Worm (Caenorhabditis elegans): ENCODE measurements around the gene mig-21.

ce11 chrIII:5872288-5872687 is 5.9 kb downstream of the mig-21 start:
- TF ChIP-seq snpc-4 (tag; optimal IDR thresholded peaks at IDR 0.05): no peak
- TF ChIP-seq ztf-11 (tag; optimal IDR thresholded peaks at IDR 0.05): no peak
- TF ChIP-seq elt-3 (tag; optimal IDR thresholded peaks at IDR 0.05): no peak
- TF ChIP-seq nhr-25 (tag; optimal IDR thresholded peaks at IDR 0.05): no peak
- no peak for TF ChIP-seq zag-1 (tag; optimal IDR thresholded peaks at IDR 0.05)
- no peak for TF ChIP-seq unc-55 (GFP tag; optimal IDR thresholded peaks at IDR 0.05)
- TF ChIP-seq nhr-77 (tag; optimal IDR thresholded peaks at IDR 0.05): no peak
- no peak for TF ChIP-seq unc-62 (GFP tag; optimal IDR thresholded peaks at IDR 0.05)
- no peak for TF ChIP-seq blmp-1 (tag; optimal IDR thresholded peaks at IDR 0.05; ENCODE audit: insufficient read depth)
- no peak for TF ChIP-seq skn-1 (tag; optimal IDR thresholded peaks at IDR 0.05)
- TF ChIP-seq nhr-21 (tag; optimal IDR thresholded peaks at IDR 0.05): no peak
